Worm (Caenorhabditis elegans): ENCODE measurements around the gene srh-308.

Gene srh-308

DNA sequence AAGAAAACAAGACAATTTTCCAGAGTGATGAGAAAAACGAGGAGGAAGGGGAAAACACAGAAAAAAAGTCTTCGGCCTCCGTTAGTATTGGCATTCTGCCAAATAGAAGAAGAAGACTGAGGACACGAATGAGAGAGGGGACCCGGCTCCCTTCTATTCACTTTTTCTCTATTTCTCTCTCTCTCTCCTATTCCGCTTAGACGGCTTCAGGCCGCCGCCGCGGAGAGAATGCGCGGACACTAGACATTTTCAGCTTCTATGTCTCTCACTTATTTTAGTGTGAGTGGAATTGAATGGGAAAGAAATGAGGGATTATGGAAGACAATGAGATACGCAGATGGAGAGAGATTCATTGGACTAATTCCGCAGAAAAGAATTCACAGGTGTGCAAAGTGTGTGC lies 10.6 kb downstream of the srh-308 start:
- TF ChIP-seq lim-6 (tag; optimal IDR thresholded peaks at IDR 0.05) (no peak), ceh-31 (tag; optimal IDR thresholded peaks at IDR 0.05) (peak; percentile 35), pha-4 (tag; optimal IDR thresholded peaks at IDR 0.05) (no peak), ceh-22 (tag; optimal IDR thresholded peaks at IDR 0.05) (no peak), hlh-8 (tag; optimal IDR thresholded peaks at IDR 0.05) (no peak), ets-4 (tag; optimal IDR thresholded peaks at IDR 0.05) (no peak), hlh-15 (tag; optimal IDR thresholded peaks at IDR 0.05) (no peak), unc-42 (tag; optimal IDR thresholded peaks at IDR 0.05) (peak; percentile 20), dmd-4 (tag; optimal IDR thresholded peaks at IDR 0.05; ENCODE audit: borderline replicate concordance) (no peak), K02D7.2 (tag; optimal IDR thresholded peaks at IDR 0.05) (no peak), mec-3 (tag; optimal IDR thresholded peaks at IDR 0.05; ENCODE audit: borderline replicate concordance) (no peak), ztf-16 (tag; optimal IDR thresholded peaks at IDR 0.05) (no peak), elt-2 (tag; optimal IDR thresholded peaks at IDR 0.05) (no peak), npax-4 (tag; optimal IDR thresholded peaks at IDR 0.05) (no peak), ceh-45 (GFP tag; IDR thresholded peaks at IDR 0.05) (no peak), ama-1 (optimal IDR thresholded peaks at IDR 0.05) (no peak), ahr-1 (tag; optimal IDR thresholded peaks at IDR 0.05) (no peak)

ce11 chrV:14005812-14006211 lies 11.6 kb downstream of the srh-308 start, which contains the start of gene ric-7:
TSS of gene ric-7 (minus strand) at chrV:14005912.
- no peak for TF ChIP-seq C08G9.2 (tag; optimal IDR thresholded peaks at IDR 0.05)
- no peak for TF ChIP-seq nfya-1 (tag; optimal IDR thresholded peaks at IDR 0.05)
- no peak for TF ChIP-seq madf-2 (tag; optimal IDR thresholded peaks at IDR 0.05)
- no peak for TF ChIP-seq npax-4 (tag; optimal IDR thresholded peaks at IDR 0.05)
- TF ChIP-seq ets-4 (tag; optimal IDR thresholded peaks at IDR 0.05), result no peak
- TF ChIP-seq hlh-15 (tag; optimal IDR thresholded peaks at IDR 0.05), result no peak
- no peak for TF ChIP-seq mec-3 (tag; optimal IDR thresholded peaks at IDR 0.05; ENCODE audit: borderline replicate concordance)
- no peak for TF ChIP-seq sox-4 (tag; optimal IDR thresholded peaks at IDR 0.05)
- TF ChIP-seq ceh-2 (tag; optimal IDR thresholded peaks at IDR 0.05), result no peak
- TF ChIP-seq dmd-4 (tag; optimal IDR thresholded peaks at IDR 0.05; ENCODE audit: borderline replicate concordance), result no peak
- TF ChIP-seq hlh-30 (tag; optimal IDR thresholded peaks at IDR 0.05; ENCODE audit: insufficient read depth), result no peak
- no peak for TF ChIP-seq lim-6 (tag; optimal IDR thresholded peaks at IDR 0.05)
- TF ChIP-seq lin-11 (tag; optimal IDR thresholded peaks at IDR 0.05), result no peak
- no peak for TF ChIP-seq hlh-8 (tag; optimal IDR thresholded peaks at IDR 0.05)
- TF ChIP-seq ceh-19 (GFP tag; optimal IDR thresholded peaks at IDR 0.05), result no peak
- no peak for TF ChIP-seq ceh-48 (tag; optimal IDR thresholded peaks at IDR 0.05)
- TF ChIP-seq pros-1 (tag; optimal IDR thresholded peaks at IDR 0.05), result no peak
- TF ChIP-seq odd-2 (tag; optimal IDR thresholded peaks at IDR 0.05), result no peak
- TF ChIP-seq unc-86 (tag; optimal IDR thresholded peaks at IDR 0.05), result no peak
- TF ChIP-seq pha-4 (tag; optimal IDR thresholded peaks at IDR 0.05), result no peak

ce11 chrV:14004342-14004741 lies 13.0 kb downstream of the srh-308 start:
- TF ChIP-seq unc-42 (tag; optimal IDR thresholded peaks at IDR 0.05) (peak; percentile 28), unc-55 (GFP tag; optimal IDR thresholded peaks at IDR 0.05) (no peak)

- TF ChIP-seq ceh-31 (tag; optimal IDR thresholded peaks at IDR 0.05) (no peak), sox-4 (tag; optimal IDR thresholded peaks at IDR 0.05) (no peak), madf-2 (tag; optimal IDR thresholded peaks at IDR 0.05) (no peak), nhr-232 (tag; optimal IDR thresholded peaks at IDR 0.05) (no peak), hlh-8 (tag; optimal IDR thresholded peaks at IDR 0.05) (peak; percentile 21), unc-42 (tag; optimal IDR thresholded peaks at IDR 0.05) (peak; percentile 13), pax-1 (tag; optimal IDR thresholded peaks at IDR 0.05) (no peak), gmeb-2 (tag; optimal IDR thresholded peaks at IDR 0.05) (no peak), unc-3 (GFP tag; conservative IDR thresholded peaks at IDR 0.05) (no peak), unc-3 (tag; optimal IDR thresholded peaks at IDR 0.05) (no peak)
Observed at ce11 chrV:14003587-14004156, 13.7 kb downstream of the srh-308 start.
